Worm (Caenorhabditis elegans) whole organism, midembryonic: Measurements from ENCODE around the gene R02D5.3.

ENCODE experiments used
- T22C8.4 ChIP-seq: fragments of 200-800 bp; sonication (Bioruptor generic); IDR thresholded peaks from 2 replicates; pipeline ENCODE4 v1.3.6; 2022; ENCODE audit warnings: missing genetic modification characterization, missing compliant biosample characterization
- cog-1 ChIP-seq: sonication (generic microtip); optimal IDR thresholded peaks from 2 replicates; lab custom pipeline; 2016; ENCODE audit warnings: missing genetic modification characterization, missing compliant biosample characterization
- flt-1 ChIP-seq: fragments of 200-800 bp; sonication (Bioruptor generic); IDR thresholded peaks from 2 replicates; pipeline ENCODE4 v1.3.6; 2022; ENCODE audit warnings: missing genetic modification characterization, missing compliant biosample characterization
- klf-2 ChIP-seq: fragments of 200-800 bp; sonication (Bioruptor generic); conservative IDR thresholded peaks from 2 replicates; pipeline ENCODE4 v1.3.6; 2022; ENCODE audit warnings: missing genetic modification reagents, missing genetic modification characterization, missing compliant biosample characterization
- med-1 ChIP-seq: sonication (generic microtip); optimal IDR thresholded peaks from 2 replicates; lab custom pipeline; 2017; ENCODE audit warnings: missing genetic modification characterization, mild to moderate bottlenecking, missing compliant biosample characterization, antibody characterized with exemption, missing genetic modification reagents; ENCODE audit not compliant: insufficient read depth
- ref-1 ChIP-seq: fragments of 200-800 bp; sonication (Bioruptor generic); conservative IDR thresholded peaks from 2 replicates; pipeline ENCODE4 v1.3.6; 2022; ENCODE audit warnings: missing genetic modification reagents, missing genetic modification characterization, missing compliant biosample characterization
- tab-1 ChIP-seq: fragments of 200-800 bp; sonication (Bioruptor generic); IDR thresholded peaks from 2 replicates; pipeline ENCODE4 v1.3.6; 2022; ENCODE audit warnings: missing genetic modification characterization, missing compliant biosample characterization
- ztf-23 ChIP-seq: fragments of 200-800 bp; sonication (Bioruptor generic); IDR thresholded peaks from 2 replicates; pipeline ENCODE4 v1.3.6; 2022; ENCODE audit warnings: missing genetic modification reagents, missing genetic modification characterization, missing compliant biosample characterization
- ztf-29 ChIP-seq: fragments of 200-800 bp; sonication (Bioruptor generic); IDR thresholded peaks from 2 replicates; pipeline ENCODE4 v1.3.6; 2022; ENCODE audit warnings: missing genetic modification reagents, missing genetic modification characterization, missing compliant biosample characterization

DNA sequence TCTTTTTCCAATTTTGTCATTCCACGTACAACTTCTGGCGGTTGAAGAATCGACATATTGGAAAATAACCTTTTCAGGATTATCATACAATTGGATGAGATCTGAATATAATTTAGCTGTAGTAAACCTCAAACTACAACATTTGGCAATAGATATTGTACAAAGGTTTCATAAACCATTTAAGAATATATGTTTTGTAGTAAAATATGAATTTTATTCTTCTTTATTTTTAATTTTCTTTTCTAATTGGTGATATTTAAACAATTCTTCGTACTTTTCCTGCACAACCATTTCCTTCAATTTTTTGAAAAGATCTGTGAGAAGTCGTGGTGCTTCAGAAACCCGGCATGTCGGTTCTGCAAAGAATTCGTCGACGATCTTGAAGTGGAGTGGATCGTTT lies 38.0 kb downstream of the R02D5.3 start, which contains the start of gene C53A5.17:
- TF ChIP-seq flt-1 (GFP tag; lab: Robert Waterston, UW) (no peak), med-1 (GFP tag; lab: Kevin White, UChicago) (no peak), tab-1 (GFP tag; lab: Robert Waterston, UW) (no peak), klf-2 (no peak), T22C8.4 (GFP tag; lab: Robert Waterston, UW) (no peak), ztf-29 (GFP tag; lab: Robert Waterston, UW) (no peak), cog-1 (no peak), ref-1 (GFP tag; lab: Robert Waterston, UW) (no peak), ztf-23 (GFP tag; lab: Robert Waterston, UW) (no peak)
